Worm (Caenorhabditis elegans) whole organism, young adult: ENCODE results near the gene nmy-1.

Experiments used
- F23B12.7 ChIP-seq: sonication (generic microtip); optimal IDR thresholded peaks from 2 replicates; lab custom pipeline; 2017; ENCODE audit warnings: missing genetic modification characterization, mild to moderate bottlenecking, missing compliant biosample characterization, antibody characterized with exemption, moderate library complexity; ENCODE audit not compliant: insufficient read depth
- Y67H2A.10 ChIP-seq: fragments of 200-800 bp; sonication (Bioruptor generic); conservative IDR thresholded peaks from 2 replicates; pipeline ENCODE4 v1.3.6; 2022; ENCODE audit warnings: missing genetic modification reagents, missing genetic modification characterization, missing compliant biosample characterization
- ceh-40 ChIP-seq: fragments of 200-800 bp; sonication (Bioruptor generic); IDR thresholded peaks from 2 replicates; pipeline ENCODE4 v1.3.6; 2022; ENCODE audit warnings: missing genetic modification characterization, missing compliant biosample characterization
- die-1 ChIP-seq: sonication (generic microtip); optimal IDR thresholded peaks from 2 replicates; lab custom pipeline; 2016; ENCODE audit warnings: missing genotype, mild to moderate bottlenecking, missing genetic modification characterization, missing compliant biosample characterization
- ekl-4 ChIP-seq: fragments of 200-800 bp; sonication (Bioruptor generic); IDR thresholded peaks from 2 replicates; pipeline ENCODE4 v1.3.6; 2022; ENCODE audit warnings: missing genetic modification reagents, missing genetic modification characterization, missing compliant biosample characterization
- madf-8 ChIP-seq: fragments of 200-800 bp; sonication (Bioruptor generic); conservative IDR thresholded peaks from 2 replicates; pipeline ENCODE4 v1.3.6; 2022; ENCODE audit warnings: missing genetic modification reagents, missing genetic modification characterization, missing compliant biosample characterization
- nfya-1 ChIP-seq: sonication (generic microtip); optimal IDR thresholded peaks from 2 replicates; lab custom pipeline; 2017; ENCODE audit warnings: antibody characterized with exemption, missing compliant biosample characterization, missing genetic modification characterization, borderline replicate concordance; ENCODE audit not compliant: insufficient read depth
- pbrm-1 ChIP-seq: fragments of 200-800 bp; sonication (Bioruptor generic); IDR thresholded peaks from 2 replicates; pipeline ENCODE4 v1.3.6; 2022; ENCODE audit warnings: missing genetic modification reagents, missing genetic modification characterization, missing compliant biosample characterization
- pha-4 ChIP-seq: fragments of 150-350 bp; sonication (generic microtip); optimal IDR thresholded peaks from 2 replicates; lab custom pipeline; 2014; ENCODE audit warnings: missing biosample characterization, missing genetic modification reagents, missing genetic modification characterization
- snpc-3.4 ChIP-seq: sonication (generic microtip); optimal IDR thresholded peaks from 2 replicates; lab custom pipeline; 2017; ENCODE audit warnings: missing genetic modification characterization, mild to moderate bottlenecking, missing compliant biosample characterization, antibody characterized with exemption, moderate library complexity, missing genotype, missing genetic modification reagents
- snpc-4 ChIP-seq, 5 experiments: fragments of 150-350 bp in 1 of 5; sonication (generic microtip) in 4 of 5; optimal IDR thresholded peaks; 2 replicates each; lab custom pipeline; 2014 to 2018; ENCODE audit warnings: missing genetic modification characterization in 5 of 5, missing biosample characterization in 3 of 5, antibody characterized with exemption in 2 of 5, mild to moderate bottlenecking in 2 of 5, missing compliant biosample characterization in 2 of 5, missing genotype in 2 of 5, moderate library complexity in 2 of 5, missing genetic modification reagents in 1 of 5
- unc-130 ChIP-seq: sonication (generic microtip); optimal IDR thresholded peaks from 2 replicates; lab custom pipeline; 2016; ENCODE audit warnings: missing genetic modification reagents, missing genetic modification characterization, missing compliant biosample characterization
- unc-62 ChIP-seq: fragments of 150-350 bp; optimal IDR thresholded peaks from 2 replicates; lab custom pipeline; 2014; ENCODE audit warnings: missing biosample characterization, missing genetic modification reagents, missing genetic modification characterization

- TF ChIP-seq nfya-1 (tag; lab: Kevin White, UChicago) (no peak), madf-8 (GFP tag; lab: Robert Waterston, UW) (no peak), unc-130 (GFP tag; lab: Kevin White, UChicago) (no peak), die-1 (tag; lab: Kevin White, UChicago) (no peak), ceh-40 (no peak), unc-62 (GFP tag; lab: Kevin White, UChicago) (no peak), snpc-4 (GFP tag; optimal IDR thresholded peaks at IDR 0.05; lab: Kevin White, UChicago) (no peak), snpc-4 (tag; optimal IDR thresholded peaks at IDR 0.05; lab: Kevin White, UChicago) (no peak), snpc-3.4 (no peak), pha-4 (no peak), Y67H2A.10 (no peak), ekl-4 (GFP tag; lab: Robert Waterston, UW) (no peak), F23B12.7 (tag; lab: Kevin White, UChicago) (no peak), pbrm-1 (GFP tag; lab: Robert Waterston, UW) (no peak)
Observed at ce11 chrX:2939085-2939484, 29.8 kb downstream of the nmy-1 start.
